Worm (Caenorhabditis elegans): Measurements from ENCODE around the gene C45B11.2.

Gene C45B11.2

DNA sequence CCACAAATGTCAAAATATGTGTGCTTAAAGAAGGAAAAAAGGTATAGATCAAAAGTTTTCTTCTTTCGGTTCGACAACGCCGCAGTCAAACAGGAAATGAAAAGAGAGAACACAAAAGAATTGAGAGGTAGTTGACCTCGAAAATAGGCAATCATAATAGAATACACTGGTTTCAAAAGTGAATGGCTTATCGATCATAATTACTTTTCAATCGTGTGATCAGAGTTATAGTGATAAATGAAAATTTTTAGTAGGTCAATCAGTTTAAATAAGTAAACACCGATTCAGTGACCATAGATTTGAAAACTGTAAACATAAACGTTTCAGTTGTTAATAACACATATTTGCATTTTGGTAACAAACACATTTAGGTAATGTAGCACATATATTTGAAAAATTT, 27.9 kb downstream of the C45B11.2 start:
- TF ChIP-seq unc-62 (GFP tag; optimal IDR thresholded peaks at IDR 0.05) (no peak), madf-10 (tag; optimal IDR thresholded peaks at IDR 0.05) (no peak), nhr-80 (tag; optimal IDR thresholded peaks at IDR 0.05) (peak; percentile 77), somi-1 (GFP tag; optimal IDR thresholded peaks at IDR 0.05) (no peak)

DNA sequence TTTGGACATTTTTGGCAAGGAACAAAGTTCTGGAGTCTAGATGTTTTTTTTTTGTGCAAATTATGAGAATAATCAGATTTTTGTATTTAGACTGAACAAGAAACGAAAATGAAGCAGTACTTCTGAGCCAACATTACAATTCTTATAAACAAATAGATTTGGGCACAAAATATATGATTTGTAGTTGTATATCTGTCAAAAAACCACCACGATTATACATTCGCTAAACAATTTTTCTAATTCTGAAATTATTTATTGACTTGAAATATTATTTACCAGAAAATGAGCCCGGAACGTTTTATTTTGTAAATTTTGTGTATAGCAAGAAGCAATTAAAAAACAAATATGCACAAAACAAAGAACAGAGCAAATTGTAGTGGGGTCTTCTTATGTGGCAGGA, 28.9 kb downstream of the C45B11.2 start:
- no peak for TF ChIP-seq nhr-90 (tag; optimal IDR thresholded peaks at IDR 0.05)
- TF ChIP-seq Y53G8AR.9 (GFP tag; conservative IDR thresholded peaks at IDR 0.05) = 0 out of 2 replicates have a peak, but pooled peaks have one; percentile 22
- TF ChIP-seq lin-26 (GFP tag; IDR thresholded peaks at IDR 0.05) = no peak
- TF ChIP-seq ekl-4 (GFP tag; IDR thresholded peaks at IDR 0.05) = peak; percentile 45; the same call in 1 of the 2 replicates
- TF ChIP-seq unc-62 (GFP tag; optimal IDR thresholded peaks at IDR 0.05) = no peak
- no peak for TF ChIP-seq ceh-91 (GFP tag; IDR thresholded peaks at IDR 0.05)

DNA sequence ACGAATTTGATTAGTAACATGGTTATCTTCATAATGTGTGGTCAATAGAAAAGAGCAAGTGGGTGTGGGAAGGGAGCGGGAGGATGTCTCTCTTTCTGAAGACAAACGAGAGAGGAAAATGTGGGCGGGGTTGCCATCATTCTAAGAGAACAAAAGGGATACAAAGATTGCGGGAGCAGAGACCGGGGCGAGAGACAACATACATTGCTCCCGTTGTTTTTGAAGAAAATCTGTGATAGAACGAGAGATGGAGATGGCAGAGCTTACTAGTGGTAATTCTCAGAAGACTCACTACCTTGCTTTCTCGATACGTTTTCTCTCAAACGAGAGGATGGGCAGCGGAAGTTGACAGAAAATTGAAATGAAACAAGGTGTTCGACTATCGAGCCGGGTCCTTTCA, 30.8 kb downstream of the C45B11.2 start:
- TF ChIP-seq egl-18 (GFP tag; IDR thresholded peaks at IDR 0.05) (no peak), T07F8.4 (tag; optimal IDR thresholded peaks at IDR 0.05) (no peak), rpc-1 (optimal IDR thresholded peaks at IDR 0.05) (no peak), rpc-1 (tag; optimal IDR thresholded peaks at IDR 0.05) (no peak)

DNA sequence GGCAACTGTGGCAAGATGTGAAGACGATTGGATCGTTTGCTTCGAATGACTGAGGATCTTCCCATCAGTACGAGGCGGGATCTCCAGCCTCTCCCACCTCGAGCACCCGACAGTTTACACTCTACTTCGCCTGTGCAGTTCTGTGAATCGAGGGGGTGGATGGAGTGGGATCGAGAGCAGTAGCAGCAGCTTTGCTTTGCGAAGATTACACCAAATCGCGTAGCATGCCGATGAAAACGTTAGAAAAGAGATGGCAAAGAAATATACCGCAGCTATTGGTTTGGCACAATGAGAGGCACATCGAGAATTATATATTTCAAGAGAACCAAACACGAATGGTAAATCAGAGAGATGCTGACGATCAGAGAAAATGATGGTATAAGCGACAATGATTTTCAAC, 31.9 kb downstream of the C45B11.2 start, which contains the start of gene act-3:
Gene act-3 (minus strand): TSS at position 51 of the 400 bp plus-strand sequence.
- 0 out of 2 replicates have a peak, but pooled peaks have one; percentile 24 for TF ChIP-seq pbrm-1 (GFP tag; IDR thresholded peaks at IDR 0.05)
- TF ChIP-seq repo-1 (tag; optimal IDR thresholded peaks at IDR 0.05) = peak; percentile 8
- peak; percentile 7 for TF ChIP-seq chd-7 (tag; optimal IDR thresholded peaks at IDR 0.05)
- TF ChIP-seq zfh-2 (GFP tag; conservative IDR thresholded peaks at IDR 0.05) = no peak; the same call in none of the 2 replicates

DNA sequence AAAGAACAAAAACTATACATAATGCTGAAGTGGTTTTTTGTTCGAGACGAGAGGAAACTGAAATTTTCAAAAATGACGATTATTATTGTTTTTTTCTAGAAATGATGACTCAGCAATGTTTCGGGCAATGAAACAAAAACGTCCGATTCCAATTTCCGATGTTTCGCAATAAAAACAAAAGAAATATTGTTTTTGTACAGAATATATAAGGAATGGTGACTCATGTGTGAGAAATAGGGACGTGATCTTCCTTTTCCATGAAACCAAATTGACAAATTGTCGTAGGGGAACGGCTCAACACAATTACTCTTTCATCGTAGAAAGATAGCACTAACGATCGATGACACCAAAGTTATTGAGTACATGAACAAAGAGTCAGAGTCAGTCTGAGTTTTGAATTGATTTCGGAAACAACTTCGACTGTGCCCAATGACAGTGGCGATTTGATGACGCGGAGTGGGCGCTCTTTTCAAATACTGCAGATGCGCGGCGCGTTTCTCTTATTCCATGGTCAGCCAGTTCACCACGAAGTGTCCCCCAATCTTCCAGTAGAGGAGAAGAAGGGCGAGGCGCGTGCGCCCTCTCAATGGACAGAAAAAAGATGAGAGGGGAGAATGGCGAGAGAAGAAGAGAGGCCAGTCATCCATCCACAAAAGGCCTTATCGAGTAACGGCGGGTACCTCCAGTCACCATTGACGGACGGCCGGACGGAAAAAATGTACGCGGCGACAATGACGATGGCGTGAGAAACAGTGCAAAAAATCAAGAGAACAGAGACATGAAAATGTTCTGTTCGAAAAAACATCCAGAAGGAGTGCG, 32.9 kb downstream of the C45B11.2 start:
- TF ChIP-seq F57A8.1 (GFP tag; optimal IDR thresholded peaks at IDR 0.05) = no peak
- TF ChIP-seq hlh-12 (tag; optimal IDR thresholded peaks at IDR 0.05) = no peak
- TF ChIP-seq nhr-27 (tag; optimal IDR thresholded peaks at IDR 0.05) = peak; percentile 9
- no peak for TF ChIP-seq bed-1 (GFP tag; IDR thresholded peaks at IDR 0.05)
- peak; percentile 91 for TF ChIP-seq zfh-2 (GFP tag; conservative IDR thresholded peaks at IDR 0.05)
- no peak for TF ChIP-seq C06A6.2 (GFP tag; conservative IDR thresholded peaks at IDR 0.05)
- no peak for TF ChIP-seq tbx-9 (tag; optimal IDR thresholded peaks at IDR 0.05; ENCODE audit: borderline replicate concordance)
- no peak; the same call in 1 of the 2 replicates for TF ChIP-seq cebp-1 (GFP tag; IDR thresholded peaks at IDR 0.05)
- TF ChIP-seq cebp-1 (tag; optimal IDR thresholded peaks at IDR 0.05) = peak; percentile 61
- no peak; the same call in 1 of the 2 replicates for TF ChIP-seq B0336.3 (GFP tag; IDR thresholded peaks at IDR 0.05)
- TF ChIP-seq attf-3 (GFP tag; conservative IDR thresholded peaks at IDR 0.05) = no peak
- no peak for TF ChIP-seq gei-17 (GFP tag; optimal IDR thresholded peaks at IDR 0.05)
- no peak for TF ChIP-seq zim-3 (tag; optimal IDR thresholded peaks at IDR 0.05)
- TF ChIP-seq ztf-6 (GFP tag; IDR thresholded peaks at IDR 0.05) = no peak
- TF ChIP-seq somi-1 (GFP tag; optimal IDR thresholded peaks at IDR 0.05) = peak; percentile 23
- TF ChIP-seq lin-40 (tag; optimal IDR thresholded peaks at IDR 0.05) = no peak
- no peak for TF ChIP-seq lir-1 (GFP tag; conservative IDR thresholded peaks at IDR 0.05)
- peak; percentile 31 for TF ChIP-seq K12H6.12 (tag; optimal IDR thresholded peaks at IDR 0.05)
- TF ChIP-seq D2030.7 (GFP tag; IDR thresholded peaks at IDR 0.05) = no peak
- no peak for TF ChIP-seq dpff-1 (tag; optimal IDR thresholded peaks at IDR 0.05)
- TF ChIP-seq dpl-1 (GFP tag; optimal IDR thresholded peaks at IDR 0.05) = no peak
- no peak for TF ChIP-seq snpc-3.4 (tag; optimal IDR thresholded peaks at IDR 0.05)
- TF ChIP-seq attf-5 (GFP tag; optimal IDR thresholded peaks at IDR 0.05) = peak; percentile 29
- TF ChIP-seq chd-7 (tag; optimal IDR thresholded peaks at IDR 0.05) = no peak
- TF ChIP-seq unc-62 (GFP tag; optimal IDR thresholded peaks at IDR 0.05) = no peak
- TF ChIP-seq lag-1 (GFP tag; IDR thresholded peaks at IDR 0.05) = no peak
- no peak for TF ChIP-seq B0261.1 (tag; optimal IDR thresholded peaks at IDR 0.05)
- no peak for TF ChIP-seq F52B5.7 (tag; optimal IDR thresholded peaks at IDR 0.05)

All from whole organism, young adult.